Fruit fly (Drosophila melanogaster) whole organism, embryonic: ENCODE results near the gene NdufV3.

Experiments
- Atf3 ChIP-seq: fragments of 200-800 bp; sonication (Bioruptor generic); optimal IDR thresholded peaks from 3 replicates; lab custom pipeline; 2016; ENCODE audit warnings: missing biosample characterization, missing genetic modification characterization
- Blimp-1 ChIP-seq: fragments of 200-800 bp; sonication (Bioruptor generic); optimal IDR thresholded peaks from 3 replicates; lab custom pipeline; 2018; ENCODE audit warnings: missing biosample characterization, missing genetic modification characterization, mild to moderate bottlenecking, moderate library complexity, missing genetic modification reagents
- CG10267 ChIP-seq: fragments of 200-800 bp; sonication (Bioruptor generic); optimal IDR thresholded peaks from 2 replicates; lab custom pipeline; 2018; ENCODE audit warnings: missing biosample characterization, mild to moderate bottlenecking, missing genetic modification characterization, moderate library complexity
- CG10431 ChIP-seq: fragments of 200-800 bp; sonication (Bioruptor generic); optimal IDR thresholded peaks from 3 replicates; lab custom pipeline; 2018; ENCODE audit warnings: missing biosample characterization, mild to moderate bottlenecking, missing genetic modification characterization
- CG11085 ChIP-seq: fragments of 200-800 bp; sonication (Bioruptor generic); IDR thresholded peaks from 2 replicates; pipeline ENCODE4 v1.3.6; 2022; ENCODE audit warnings: missing biosample characterization, missing genetic modification characterization
- CG12071 ChIP-seq: fragments of 200-800 bp; sonication (Bioruptor generic); optimal IDR thresholded peaks from 3 replicates; lab custom pipeline; 2018; ENCODE audit warnings: missing biosample characterization, mild to moderate bottlenecking, missing genetic modification characterization
- CG12219 ChIP-seq: fragments of 200-800 bp; sonication (Bioruptor generic); optimal IDR thresholded peaks from 3 replicates; lab custom pipeline; 2018; ENCODE audit warnings: missing biosample characterization, mild to moderate bottlenecking, missing genetic modification characterization
- CG12391 ChIP-seq: fragments of 200-800 bp; sonication (Bioruptor generic); optimal IDR thresholded peaks from 3 replicates; lab custom pipeline; 2018; ENCODE audit warnings: missing biosample characterization, mild to moderate bottlenecking, missing genetic modification characterization, moderate library complexity
- CG12942 ChIP-seq: fragments of 200-800 bp; sonication (Bioruptor generic); optimal IDR thresholded peaks from 3 replicates; lab custom pipeline; 2016; ENCODE audit warnings: missing biosample characterization, missing genetic modification characterization
- CG14014 ChIP-seq: fragments of 200-800 bp; sonication (Bioruptor generic); IDR thresholded peaks from 2 replicates; pipeline ENCODE4 v1.3.6; 2022; ENCODE audit warnings: missing biosample characterization, missing genetic modification characterization
- CG14965 ChIP-seq: fragments of 200-800 bp; sonication (Bioruptor generic); optimal IDR thresholded peaks from 2 replicates; lab custom pipeline; 2016; ENCODE audit warnings: missing biosample characterization, missing genetic modification characterization, borderline replicate concordance
- CG31365 ChIP-seq: fragments of 200-800 bp; sonication (Bioruptor generic); optimal IDR thresholded peaks from 2 replicates; lab custom pipeline; 2018; ENCODE audit warnings: missing biosample characterization, mild to moderate bottlenecking, missing genetic modification characterization
- CG32767 ChIP-seq: fragments of 200-800 bp; sonication (Bioruptor generic); IDR thresholded peaks from 2 replicates; pipeline ENCODE4 v1.3.6; 2022; ENCODE audit warnings: missing biosample characterization, missing genetic modification characterization
- CG33213 ChIP-seq: fragments of 200-800 bp; sonication (Bioruptor generic); optimal IDR thresholded peaks from 3 replicates; lab custom pipeline; 2016; ENCODE audit warnings: missing biosample characterization, missing genetic modification characterization
- CG4617 ChIP-seq: fragments of 200-800 bp; sonication (Bioruptor generic); optimal IDR thresholded peaks from 3 replicates; lab custom pipeline; 2016; ENCODE audit warnings: missing biosample characterization, missing genetic modification characterization, borderline replicate concordance
- CG6765 ChIP-seq: fragments of 200-800 bp; sonication (Bioruptor generic); optimal IDR thresholded peaks from 3 replicates; lab custom pipeline; 2017; ENCODE audit warnings: missing biosample characterization, mild to moderate bottlenecking, missing genetic modification characterization
- CoRest ChIP-seq: fragments of 200-800 bp; sonication (Bioruptor generic); optimal IDR thresholded peaks from 3 replicates; lab custom pipeline; 2018; ENCODE audit warnings: missing biosample characterization, mild to moderate bottlenecking, missing genetic modification characterization, moderate library complexity
- Dip2 ChIP-seq: fragments of 200-800 bp; sonication (Bioruptor generic); IDR thresholded peaks from 2 replicates; pipeline ENCODE4 v1.3.6; 2022; ENCODE audit warnings: missing biosample characterization, missing genetic modification characterization
- E2f2 ChIP-seq: fragments of 200-800 bp; sonication (Bioruptor generic); IDR thresholded peaks from 2 replicates; pipeline ENCODE4 v1.3.6; 2022; ENCODE audit warnings: missing biosample characterization, missing genetic modification characterization
- H15 ChIP-seq: fragments of 200-800 bp; sonication (Bioruptor generic); IDR thresholded peaks from 3 replicates; pipeline ENCODE4 v1.3.6; 2022; ENCODE audit warnings: missing biosample characterization, missing genetic modification characterization
- HLH4C ChIP-seq: fragments of 200-800 bp; sonication (Bioruptor generic); IDR thresholded peaks from 3 replicates; pipeline ENCODE4 v1.3.6; 2022; ENCODE audit warnings: missing biosample characterization, missing genetic modification characterization; ENCODE audit not compliant: partially characterized antibody
- HLHmδ ChIP-seq: fragments of 200-800 bp; sonication (Bioruptor generic); optimal IDR thresholded peaks from 2 replicates; lab custom pipeline; 2018; ENCODE audit warnings: missing biosample characterization, mild to moderate bottlenecking, missing genetic modification characterization, moderate library complexity
- Hey ChIP-seq: fragments of 200-800 bp; sonication (Bioruptor generic); optimal IDR thresholded peaks from 3 replicates; lab custom pipeline; 2018; ENCODE audit warnings: missing biosample characterization, mild to moderate bottlenecking, missing genetic modification characterization
- Hsf ChIP-seq: fragments of 200-800 bp; sonication (Bioruptor generic); optimal IDR thresholded peaks from 3 replicates; lab custom pipeline; 2016; ENCODE audit warnings: missing biosample characterization, missing genetic modification characterization
- NK7.1 ChIP-seq: fragments of 200-800 bp; sonication (Bioruptor generic); optimal IDR thresholded peaks from 3 replicates; lab custom pipeline; 2016; ENCODE audit warnings: missing biosample characterization, missing genetic modification characterization
- Nf-YA ChIP-seq: fragments of 200-800 bp; sonication (Bioruptor generic); IDR thresholded peaks from 2 replicates; pipeline ENCODE4 v1.3.6; 2022; ENCODE audit warnings: missing biosample characterization, missing genetic modification characterization
- Sin3A ChIP-seq: fragments of >200 bp; optimal IDR thresholded peaks from 2 replicates; lab custom pipeline; 2018
- Six4 ChIP-seq: fragments of 200-800 bp; sonication (Bioruptor generic); optimal IDR thresholded peaks from 2 replicates; lab custom pipeline; 2016; ENCODE audit warnings: missing biosample characterization, missing genetic modification characterization
- Sox100B ChIP-seq: fragments of 200-800 bp; sonication (Bioruptor generic); optimal IDR thresholded peaks from 3 replicates; lab custom pipeline; 2018; ENCODE audit warnings: missing biosample characterization, mild to moderate bottlenecking, missing genetic modification characterization
- Sox102F ChIP-seq: fragments of 200-800 bp; sonication (Bioruptor generic); optimal IDR thresholded peaks from 2 replicates; lab custom pipeline; 2018; ENCODE audit warnings: missing biosample characterization, mild to moderate bottlenecking, missing genetic modification characterization, moderate library complexity
- YL-1 ChIP-seq: fragments of 200-800 bp; sonication (Bioruptor generic); optimal IDR thresholded peaks from 3 replicates; lab custom pipeline; 2017; ENCODE audit warnings: missing biosample characterization, mild to moderate bottlenecking, missing genetic modification characterization
- aop ChIP-seq: fragments of 200-800 bp; sonication (Bioruptor generic); IDR thresholded peaks from 2 replicates; pipeline ENCODE4 v1.3.6; 2022; ENCODE audit warnings: missing biosample characterization, missing genetic modification characterization
- cato ChIP-seq: fragments of 200-800 bp; sonication (Bioruptor generic); optimal IDR thresholded peaks from 2 replicates; lab custom pipeline; 2016; ENCODE audit warnings: missing biosample characterization, missing genetic modification characterization, borderline replicate concordance
- chinmo ChIP-seq: fragments of 200-800 bp; sonication (Bioruptor generic); IDR thresholded peaks from 4 replicates; pipeline ENCODE4 v1.3.6; 2022; ENCODE audit warnings: missing biosample characterization, missing genetic modification characterization; ENCODE audit not compliant: partially characterized antibody
- crc ChIP-seq: fragments of 200-800 bp; sonication (Bioruptor generic); optimal IDR thresholded peaks from 2 replicates; lab custom pipeline; 2016; ENCODE audit warnings: missing biosample characterization, missing genetic modification characterization
- danr ChIP-seq: fragments of 200-800 bp; sonication (Bioruptor generic); IDR thresholded peaks from 2 replicates; pipeline ENCODE4 v1.3.6; 2022; ENCODE audit warnings: missing biosample characterization, missing genetic modification characterization
- dmrt11E ChIP-seq: fragments of 200-800 bp; sonication (Bioruptor generic); optimal IDR thresholded peaks from 3 replicates; lab custom pipeline; 2018; ENCODE audit warnings: missing biosample characterization, mild to moderate bottlenecking, missing genetic modification characterization, moderate library complexity
- en ChIP-seq: fragments of 200-800 bp; sonication (Bioruptor generic); optimal IDR thresholded peaks from 2 replicates; lab custom pipeline; 2016; ENCODE audit warnings: missing biosample characterization, missing genetic modification characterization
- nau ChIP-seq: fragments of 200-800 bp; sonication (Bioruptor generic); optimal IDR thresholded peaks from 3 replicates; lab custom pipeline; 2017; ENCODE audit warnings: missing biosample characterization, mild to moderate bottlenecking, missing genetic modification characterization, missing genetic modification reagents
- odd ChIP-seq: fragments of 200-800 bp; sonication (Bioruptor generic); optimal IDR thresholded peaks from 2 replicates; lab custom pipeline; 2017; ENCODE audit warnings: missing biosample characterization, mild to moderate bottlenecking, missing genetic modification characterization
- pita ChIP-seq: fragments of 200-800 bp; sonication (Bioruptor generic); optimal IDR thresholded peaks from 2 replicates; lab custom pipeline; 2017; ENCODE audit warnings: missing biosample characterization, mild to moderate bottlenecking, missing genetic modification characterization
- repo ChIP-seq: fragments of 200-800 bp; sonication (Bioruptor generic); optimal IDR thresholded peaks from 2 replicates; lab custom pipeline; 2016; ENCODE audit warnings: missing biosample characterization, missing genetic modification characterization
- run ChIP-seq: fragments of 200-800 bp; sonication (Bioruptor generic); optimal IDR thresholded peaks from 3 replicates; lab custom pipeline; 2018; ENCODE audit warnings: missing biosample characterization, mild to moderate bottlenecking, missing genetic modification characterization
- shn ChIP-seq: fragments of 200-800 bp; sonication (Bioruptor generic); optimal IDR thresholded peaks from 3 replicates; lab custom pipeline; 2016; ENCODE audit warnings: missing biosample characterization, missing genetic modification characterization
- slp2 ChIP-seq: fragments of 200-800 bp; sonication (Bioruptor generic); optimal IDR thresholded peaks from 2 replicates; lab custom pipeline; 2016; ENCODE audit warnings: missing biosample characterization, missing genetic modification characterization
- tio ChIP-seq: fragments of 200-800 bp; sonication (Bioruptor generic); optimal IDR thresholded peaks from 2 replicates; lab custom pipeline; 2017; ENCODE audit warnings: missing biosample characterization, missing genetic modification characterization, inconsistent platforms
- twi ChIP-seq: fragments of 200-800 bp; optimal IDR thresholded peaks from 2 replicates; lab custom pipeline; 2019; ENCODE audit warnings: missing biosample characterization, mild to moderate bottlenecking, missing genetic modification characterization, moderate library complexity
- unc-4 ChIP-seq: fragments of 200-800 bp; sonication (Bioruptor generic); IDR thresholded peaks from 2 replicates; pipeline ENCODE4 v1.3.6; 2022; ENCODE audit warnings: missing biosample characterization, missing genetic modification characterization; ENCODE audit not compliant: partially characterized antibody
- zfh2 ChIP-seq: fragments of 200-800 bp; sonication (Bioruptor generic); optimal IDR thresholded peaks from 2 replicates; lab custom pipeline; 2016; ENCODE audit warnings: missing biosample characterization, missing genetic modification characterization

NdufV3 gene

DNA sequence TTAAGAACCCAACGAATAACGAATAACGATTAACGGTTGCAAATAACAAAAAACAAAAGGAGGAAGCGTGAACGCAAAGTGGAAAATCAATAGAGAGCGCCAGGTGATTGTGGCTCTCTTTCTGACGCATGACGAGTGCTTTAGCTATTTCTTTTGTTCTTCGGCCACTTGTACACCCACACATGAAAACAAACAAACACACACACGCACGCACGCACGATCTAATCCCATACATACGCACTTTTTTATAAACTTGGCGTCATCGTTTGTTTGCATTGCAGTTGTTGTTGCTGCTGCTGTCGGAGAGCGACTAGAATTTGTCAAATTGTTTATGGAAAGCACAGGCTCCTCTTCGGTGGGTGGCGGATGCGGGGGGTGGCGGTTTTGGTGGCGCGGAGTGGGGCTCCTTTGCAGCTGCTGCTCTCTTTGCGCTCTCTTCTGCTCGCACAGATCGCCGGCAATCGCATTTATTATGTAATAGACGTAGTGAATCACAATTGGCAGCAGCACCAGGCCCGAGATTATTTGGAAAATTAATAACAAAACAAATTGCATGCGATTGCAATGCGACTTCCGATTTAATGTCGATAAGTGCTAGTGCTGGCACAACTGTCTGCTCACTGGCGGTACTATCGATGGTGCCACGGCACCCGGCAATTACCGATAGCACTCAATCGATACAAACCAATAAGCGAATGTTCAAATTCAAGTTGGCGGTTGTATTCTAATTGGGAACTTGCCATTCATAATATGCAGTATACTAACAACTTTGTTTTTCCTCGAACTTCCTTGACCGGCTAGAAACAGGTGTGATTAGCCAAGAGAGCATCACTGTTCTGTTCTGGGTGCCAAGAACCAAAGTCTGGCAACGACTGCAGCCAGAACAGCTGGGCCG, 10.6 kb upstream of the NdufV3 start (continued):
- TF ChIP-seq Dip2 (GFP tag; lab: Robert Waterston, UW) = no peak
- peak; percentile 31 for TF ChIP-seq slp2
- no peak for TF ChIP-seq en (GFP tag; lab: Kevin White, UChicago)
- no peak for TF ChIP-seq odd (GFP tag; lab: Kevin White, UChicago)
- TF ChIP-seq CG31365 = no peak
- peak; percentile 3 for TF ChIP-seq Six4 (GFP tag; lab: Kevin White, UChicago)
- no peak for TF ChIP-seq CG12219 (GFP tag; lab: Kevin White, UChicago)
- peak; percentile 10 for TF ChIP-seq Hey (tag; lab: Kevin White, UChicago)
- peak; percentile 91 for TF ChIP-seq HLH4C (GFP tag; lab: Robert Waterston, UW)
- TF ChIP-seq shn (GFP tag; lab: Kevin White, UChicago) = peak; percentile 45
- TF ChIP-seq CG32767 = no peak
- peak; percentile 52 for TF ChIP-seq Atf3 (GFP tag; lab: Kevin White, UChicago)
- TF ChIP-seq CG14014 (GFP tag; lab: Robert Waterston, UW) = 0 out of 2 replicates have a peak, but pooled peaks have one; percentile 19
- TF ChIP-seq dmrt11E = no peak
- peak; percentile 6 for TF ChIP-seq cato (GFP tag; lab: Kevin White, UChicago)
- TF ChIP-seq Sox102F (GFP tag; lab: Kevin White, UChicago) = peak; percentile 18
- peak; percentile 90 for TF ChIP-seq unc-4 (GFP tag; lab: Robert Waterston, UW)
- peak; percentile 9 for TF ChIP-seq crc (GFP tag; lab: Kevin White, UChicago)
- peak; percentile 62 for TF ChIP-seq CoRest (tag; lab: Kevin White, UChicago)
- peak; percentile 45 for TF ChIP-seq CG10267 (tag; lab: Kevin White, UChicago)
- TF ChIP-seq nau (GFP tag; lab: Kevin White, UChicago) = no peak
- TF ChIP-seq Nf-YA (GFP tag; lab: Robert Waterston, UW) = no peak
- TF ChIP-seq CG6765 (GFP tag; lab: Kevin White, UChicago) = no peak
- peak; percentile 61 for TF ChIP-seq Hsf (GFP tag; lab: Kevin White, UChicago)
- no peak; the same call in none of the 2 replicates for TF ChIP-seq aop (GFP tag; lab: Robert Waterston, UW)
- no peak for TF ChIP-seq CG11085 (GFP tag; lab: Robert Waterston, UW)
- TF ChIP-seq CG12942 (GFP tag; lab: Kevin White, UChicago) = peak; percentile 44
- no peak for TF ChIP-seq HLHmδ (GFP tag; lab: Kevin White, UChicago)
- TF ChIP-seq Sox100B (GFP tag; lab: Kevin White, UChicago) = no peak
- TF ChIP-seq Sin3A (lab: Kevin White, UChicago) = peak; percentile 93
- peak; percentile 40 for TF ChIP-seq CG33213 (GFP tag; lab: Kevin White, UChicago)
- no peak for TF ChIP-seq repo
- TF ChIP-seq CG10431 (GFP tag; lab: Kevin White, UChicago) = no peak
- peak; percentile 46 for TF ChIP-seq YL-1 (GFP tag; lab: Kevin White, UChicago)
- TF ChIP-seq H15 (GFP tag; lab: Robert Waterston, UW) = no peak
- no peak for TF ChIP-seq danr (GFP tag; lab: Robert Waterston, UW)
- peak; percentile 77 for TF ChIP-seq zfh2 (GFP tag; lab: Kevin White, UChicago)
- TF ChIP-seq CG4617 (GFP tag; lab: Kevin White, UChicago) = peak; percentile 44
- TF ChIP-seq CG12391 (tag; lab: Kevin White, UChicago) = peak; percentile 63
- TF ChIP-seq chinmo (GFP tag; lab: Robert Waterston, UW) = peak; percentile 92; the same call in 3 of the 4 replicates
- TF ChIP-seq Blimp-1 = peak; percentile 17
- TF ChIP-seq NK7.1 (GFP tag; lab: Kevin White, UChicago) = peak; percentile 24
- no peak for TF ChIP-seq CG14965
- TF ChIP-seq CG12071 = no peak
- no peak for TF ChIP-seq run (tag; lab: Kevin White, UChicago)
- TF ChIP-seq E2f2 (GFP tag; lab: Robert Waterston, UW) = peak; percentile 74
- TF ChIP-seq tio (GFP tag; lab: Kevin White, UChicago) = peak; percentile 4
- peak; percentile 15 for TF ChIP-seq twi (tag; lab: Kevin White, UChicago)
- TF ChIP-seq pita (GFP tag; lab: Kevin White, UChicago) = no peak
